Worm (Caenorhabditis elegans) whole organism, L1 larva: ENCODE results near the gene srx-29.

Experiments
- aly-2 ChIP-seq: fragments of 150-350 bp; optimal IDR thresholded peaks from 2 replicates; lab custom pipeline; 2014; ENCODE audit warnings: missing biosample characterization, missing genetic modification characterization
- ceh-82 ChIP-seq, 3 experiments: fragments of 150-350 bp in 1 of 3; sonication (generic microtip) in 2 of 3; optimal IDR thresholded peaks; 2 replicates each; lab custom pipeline; 2014 to 2017; ENCODE audit warnings: missing biosample characterization in 3 of 3, missing genetic modification characterization in 3 of 3
- elt-2 ChIP-seq: sonication (generic microtip); optimal IDR thresholded peaks from 2 replicates; lab custom pipeline; 2016; ENCODE audit warnings: missing genetic modification characterization, mild to moderate bottlenecking, inconsistent platforms, missing compliant biosample characterization, missing genetic modification reagents
- fkh-10 ChIP-seq: sonication (generic microtip); optimal IDR thresholded peaks from 2 replicates; lab custom pipeline; 2017; ENCODE audit warnings: missing biosample characterization, missing genetic modification reagents, missing genetic modification characterization
- fos-1 ChIP-seq: fragments of 150-350 bp; optimal IDR thresholded peaks from 2 replicates; lab custom pipeline; 2014; ENCODE audit warnings: missing biosample characterization, missing genetic modification characterization
- nhr-11 ChIP-seq: fragments of 150-350 bp; optimal IDR thresholded peaks from 2 replicates; lab custom pipeline; 2014; ENCODE audit warnings: missing biosample characterization, missing genetic modification characterization
- nhr-12 ChIP-seq: sonication (generic microtip); optimal IDR thresholded peaks from 2 replicates; lab custom pipeline; 2017; ENCODE audit warnings: missing biosample characterization, missing genetic modification characterization
- nhr-76 ChIP-seq: sonication (generic microtip); optimal IDR thresholded peaks from 2 replicates; lab custom pipeline; 2017; ENCODE audit warnings: missing biosample characterization, missing genetic modification characterization
- unc-62 ChIP-seq: fragments of 150-350 bp; optimal IDR thresholded peaks from 2 replicates; lab custom pipeline; 2014; ENCODE audit warnings: missing biosample characterization, missing genetic modification reagents, missing genetic modification characterization

DNA sequence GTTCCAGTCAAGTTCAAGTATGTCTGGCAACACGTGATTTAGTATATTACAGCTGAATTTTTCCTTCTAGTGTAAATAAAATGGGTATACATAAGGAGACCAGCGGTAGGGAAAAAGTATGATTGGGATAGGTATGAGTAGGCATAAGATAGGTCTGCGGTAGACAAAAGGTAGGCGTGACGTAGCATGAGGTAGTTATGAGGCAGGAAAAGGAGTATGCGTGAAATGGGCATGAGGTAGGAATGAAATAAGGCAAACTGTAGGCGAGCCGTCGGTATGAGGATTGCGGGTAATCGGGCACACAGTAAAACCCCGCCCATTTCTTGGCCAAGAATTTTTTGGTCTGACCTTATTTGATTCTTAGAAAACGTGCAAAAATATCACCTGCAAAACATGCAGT is 23.4 kb upstream of the srx-29 start:
- TF ChIP-seq nhr-11 (tag; lab: Kevin White, UChicago), result no peak
- no peak for TF ChIP-seq nhr-12
- no peak for TF ChIP-seq fkh-10
- TF ChIP-seq fos-1 (tag; lab: Kevin White, UChicago), result no peak
- no peak for TF ChIP-seq unc-62 (GFP tag; lab: Kevin White, UChicago)
- no peak for TF ChIP-seq nhr-76 (tag; lab: Kevin White, UChicago)
- TF ChIP-seq aly-2 (tag; lab: Kevin White, UChicago), result no peak
- no peak for TF ChIP-seq ceh-82 (tag; optimal IDR thresholded peaks at IDR 0.05; lab: Kevin White, UChicago)
- no peak for TF ChIP-seq elt-2 (tag; lab: Kevin White, UChicago)
